Worm (Caenorhabditis elegans): ENCODE results near the gene dyf-4.

- no peak for TF ChIP-seq blmp-1 (tag; optimal IDR thresholded peaks at IDR 0.05)
- TF ChIP-seq pha-4 (tag; optimal IDR thresholded peaks at IDR 0.05) = no peak
- TF ChIP-seq ces-1 (GFP tag; optimal IDR thresholded peaks at IDR 0.05) = no peak
- TF ChIP-seq elt-1 (tag; optimal IDR thresholded peaks at IDR 0.05; ENCODE audit: borderline replicate concordance, insufficient read depth) = no peak
- no peak for TF ChIP-seq nhr-76 (tag; optimal IDR thresholded peaks at IDR 0.05)
- no peak for TF ChIP-seq unc-62 (GFP tag; optimal IDR thresholded peaks at IDR 0.05)
- TF ChIP-seq lin-13 (tag; optimal IDR thresholded peaks at IDR 0.05) = no peak
- TF ChIP-seq nhr-12 (tag; optimal IDR thresholded peaks at IDR 0.05) = no peak
- no peak for TF ChIP-seq ztf-11 (tag; optimal IDR thresholded peaks at IDR 0.05)
- no peak for TF ChIP-seq nhr-237 (tag; optimal IDR thresholded peaks at IDR 0.05)
- TF ChIP-seq zip-8 (tag; optimal IDR thresholded peaks at IDR 0.05) = no peak
- TF ChIP-seq lsy-2 (tag; optimal IDR thresholded peaks at IDR 0.05) = no peak
- TF ChIP-seq snpc-4 (tag; optimal IDR thresholded peaks at IDR 0.05) = no peak
- TF ChIP-seq M03D4.4 (tag; optimal IDR thresholded peaks at IDR 0.05) = no peak
Observed at ce11 chrV:12550036-12550626, 24.6 kb upstream of the dyf-4 start, which contains the start of gene F45D3.3.
